Worm (Caenorhabditis elegans) whole organism, young adult: ENCODE data around the gene Y6D1A.1.

ENCODE experiments used
- C17E4.6 ChIP-seq: fragments of 200-800 bp; sonication (Bioruptor generic); IDR thresholded peaks from 2 replicates; pipeline ENCODE4 v1.3.6; 2022; ENCODE audit warnings: missing genetic modification reagents, missing genetic modification characterization, missing compliant biosample characterization
- F10E7.11 ChIP-seq: sonication (generic microtip); optimal IDR thresholded peaks from 2 replicates; lab custom pipeline; 2017; ENCODE audit warnings: mild to moderate bottlenecking, missing genetic modification characterization, moderate library complexity, missing compliant biosample characterization
- T07F8.4 ChIP-seq: sonication (generic microtip); optimal IDR thresholded peaks from 2 replicates; lab custom pipeline; 2016; ENCODE audit warnings: mild to moderate bottlenecking, missing genetic modification characterization, moderate library complexity, missing compliant biosample characterization
- T26A5.8 ChIP-seq: sonication (generic microtip); optimal IDR thresholded peaks from 2 replicates; lab custom pipeline; 2016; ENCODE audit warnings: missing genetic modification characterization, missing compliant biosample characterization
- ama-1 ChIP-seq, 3 experiments: fragments of 150-350 bp in 1 of 3; sonication (generic microtip) in 2 of 3; optimal IDR thresholded peaks; 2 replicates each; lab custom pipeline; 2014 to 2018; ENCODE audit warnings: missing biosample characterization in 2 of 3, missing genetic modification characterization in 2 of 3, missing genetic modification reagents in 2 of 3
- ceh-91 ChIP-seq: fragments of 200-800 bp; sonication (Bioruptor generic); IDR thresholded peaks from 2 replicates; pipeline ENCODE4 v1.3.6; 2022; ENCODE audit warnings: missing genetic modification reagents, missing genetic modification characterization, missing compliant biosample characterization
- ets-4 ChIP-seq: fragments of 200-800 bp; sonication (Bioruptor generic); optimal IDR thresholded peaks from 2 replicates; lab custom pipeline; 2018; ENCODE audit warnings: mild to moderate bottlenecking, missing genetic modification characterization, missing compliant biosample characterization
- hlh-26 ChIP-seq: fragments of 200-800 bp; sonication (Bioruptor generic); conservative IDR thresholded peaks from 2 replicates; pipeline ENCODE4 v1.3.6; 2022; ENCODE audit warnings: missing genetic modification reagents, missing genetic modification characterization, missing compliant biosample characterization
- mcd-1 ChIP-seq: fragments of 200-800 bp; sonication (Bioruptor generic); IDR thresholded peaks from 2 replicates; pipeline ENCODE4 v1.3.6; 2022; ENCODE audit warnings: missing genetic modification reagents, missing genetic modification characterization, missing compliant biosample characterization
- pha-4 ChIP-seq: fragments of 150-350 bp; sonication (generic microtip); optimal IDR thresholded peaks from 2 replicates; lab custom pipeline; 2014; ENCODE audit warnings: missing biosample characterization, missing genetic modification reagents, missing genetic modification characterization
- ztf-25 ChIP-seq: fragments of 200-800 bp; sonication (Bioruptor generic); IDR thresholded peaks from 2 replicates; pipeline ENCODE4 v1.3.6; 2022; ENCODE audit warnings: missing genetic modification reagents, missing genetic modification characterization, missing compliant biosample characterization

DNA sequence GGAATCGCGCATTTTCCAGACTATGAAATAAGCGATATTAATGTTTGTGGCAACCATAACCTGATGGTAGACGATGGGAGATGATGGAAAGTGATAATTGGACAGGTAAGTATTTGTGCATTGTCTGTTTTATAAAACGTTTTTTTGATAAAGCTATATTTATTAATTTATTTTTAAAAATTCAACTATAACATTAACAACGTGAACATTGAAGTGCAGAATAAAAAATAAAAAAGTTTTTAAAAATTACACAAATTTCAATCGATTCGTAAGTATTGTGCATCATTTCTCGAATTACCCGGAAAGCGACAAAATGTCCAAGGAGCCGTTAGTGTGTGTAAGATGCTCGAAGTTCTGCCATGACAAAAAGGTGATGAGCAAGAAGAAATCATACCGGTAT lies 17.2 kb downstream of the Y6D1A.1 start, which contains the start of gene jmjd-1.1:
- TF ChIP-seq ets-4 (GFP tag; lab: Kevin White, UChicago) = no peak
- no peak for TF ChIP-seq ama-1 (optimal IDR thresholded peaks at IDR 0.05; lab: Kevin White, UChicago)
- no peak for TF ChIP-seq ama-1 (GFP tag; optimal IDR thresholded peaks at IDR 0.05; lab: Kevin White, UChicago)
- no peak for TF ChIP-seq ztf-25 (GFP tag; lab: Robert Waterston, UW)
- no peak for TF ChIP-seq ceh-91 (GFP tag; lab: Robert Waterston, UW)
- no peak for TF ChIP-seq mcd-1
- no peak for TF ChIP-seq T26A5.8 (tag; lab: Kevin White, UChicago)
- no peak for TF ChIP-seq T07F8.4 (tag; lab: Kevin White, UChicago)
- TF ChIP-seq C17E4.6 (GFP tag; lab: Robert Waterston, UW) = no peak
- TF ChIP-seq hlh-26 (GFP tag; lab: Robert Waterston, UW) = no peak
- TF ChIP-seq pha-4 (tag; lab: Kevin White, UChicago) = no peak
- no peak for TF ChIP-seq F10E7.11
